Fruit fly (Drosophila melanogaster): Measurements from ENCODE around the gene w-cup.

dm6 chr2L:10553692-10554091, 23.9 kb downstream of the w-cup start:
- no peak for TF ChIP-seq CG1620 (GFP tag; optimal IDR thresholded peaks at IDR 0.05)
- TF ChIP-seq bab1 (GFP tag; optimal IDR thresholded peaks at IDR 0.05): no peak
- TF ChIP-seq cic (GFP tag; optimal IDR thresholded peaks at IDR 0.05): no peak
- TF ChIP-seq Crg-1 (GFP tag; optimal IDR thresholded peaks at IDR 0.05): no peak
- no peak for TF ChIP-seq Hr96 (GFP tag; optimal IDR thresholded peaks at IDR 0.05)
- no peak for TF ChIP-seq CG11617 (GFP tag; optimal IDR thresholded peaks at IDR 0.05)
- no peak for TF ChIP-seq CG7045 (GFP tag; optimal IDR thresholded peaks at IDR 0.05)
- no peak for TF ChIP-seq CG7101 (tag; optimal IDR thresholded peaks at IDR 0.05)
- TF ChIP-seq toe (GFP tag; optimal IDR thresholded peaks at IDR 0.05): no peak
- no peak for TF ChIP-seq kay (GFP tag; ENCODE audit: borderline replicate concordance)

Data from whole organism, adult.